Fruit fly (Drosophila melanogaster): ENCODE measurements around the gene Ubr1.

Gene Ubr1

dm6 chrX:16968148-16968823, at the start of gene Ubr1 (continued):
- TF ChIP-seq nerfin-1 (tag; optimal IDR thresholded peaks at IDR 0.05) (no peak), CG31365 (tag; optimal IDR thresholded peaks at IDR 0.05) (no peak), sens (GFP tag) (no peak), CG3163 (GFP tag; optimal IDR thresholded peaks at IDR 0.05) (peak; percentile 3), CG5245 (GFP tag; optimal IDR thresholded peaks at IDR 0.05) (no peak), CG11456 (GFP tag; IDR thresholded peaks at IDR 0.05) (no peak; the same call in 2 of the 3 replicates), CG34224 (GFP tag; IDR thresholded peaks at IDR 0.05; ENCODE audit: partially characterized antibody) (peak; percentile 92), Adf1 (GFP tag; IDR thresholded peaks at IDR 0.05) (no peak), CG10565 (GFP tag; optimal IDR thresholded peaks at IDR 0.05) (no peak), exex (tag; optimal IDR thresholded peaks at IDR 0.05) (peak; percentile 7), ind (GFP tag; optimal IDR thresholded peaks at IDR 0.05) (no peak), yki (optimal IDR thresholded peaks at IDR 0.05) (no peak), Oaz (GFP tag; IDR thresholded peaks at IDR 0.05) (no peak), onecut (GFP tag; IDR thresholded peaks at IDR 0.05) (0 out of 2 replicates have a peak, but pooled peaks have one; percentile 36), Hmx (GFP tag; optimal IDR thresholded peaks at IDR 0.05) (no peak), CG11560 (tag; IDR thresholded peaks at IDR 0.05) (no peak), Aef1 (GFP tag; IDR thresholded peaks at IDR 0.05) (no peak), dimm (GFP tag; IDR thresholded peaks at IDR 0.05) (no peak), Six4 (GFP tag; optimal IDR thresholded peaks at IDR 0.05) (no peak), CTCF (GFP tag; optimal IDR thresholded peaks at IDR 0.05) (peak; percentile 37), Ets65A (GFP tag) (peak; percentile 19), CG12219 (GFP tag; optimal IDR thresholded peaks at IDR 0.05) (no peak), croc (GFP tag; conservative IDR thresholded peaks at IDR 0.05) (no peak), CG10209 (GFP tag; optimal IDR thresholded peaks at IDR 0.05) (no peak), Hr3 (GFP tag; optimal IDR thresholded peaks at IDR 0.05) (no peak), dmrt99B (tag; optimal IDR thresholded peaks at IDR 0.05) (no peak), CG31441 (GFP tag; IDR thresholded peaks at IDR 0.05) (0 out of 2 replicates have a peak, but pooled peaks have one; percentile 23), CrebB (tag; optimal IDR thresholded peaks at IDR 0.05) (no peak), CG6272 (GFP tag; IDR thresholded peaks at IDR 0.05) (no peak), HLHmδ (GFP tag; optimal IDR thresholded peaks at IDR 0.05) (no peak), ttk (GFP tag; IDR thresholded peaks at IDR 0.05) (no peak), wor (GFP tag; IDR thresholded peaks at IDR 0.05) (no peak), Optix (GFP tag; IDR thresholded peaks at IDR 0.05) (no peak), usp (GFP tag; optimal IDR thresholded peaks at IDR 0.05) (no peak), CG4282 (GFP tag; optimal IDR thresholded peaks at IDR 0.05) (no peak), CG7556 (GFP tag; optimal IDR thresholded peaks at IDR 0.05) (no peak), CG6765 (GFP tag; optimal IDR thresholded peaks at IDR 0.05) (no peak), CHES-1-like (GFP tag; optimal IDR thresholded peaks at IDR 0.05) (no peak), nau (GFP tag; optimal IDR thresholded peaks at IDR 0.05) (no peak), Jarid2 (GFP tag; optimal IDR thresholded peaks at IDR 0.05) (peak; percentile 45), Sin3A (optimal IDR thresholded peaks at IDR 0.05) (peak; percentile 37), nom (GFP tag; optimal IDR thresholded peaks at IDR 0.05) (peak; percentile 97), Chrac-16 (GFP tag; optimal IDR thresholded peaks at IDR 0.05) (no peak), pb (GFP tag; optimal IDR thresholded peaks at IDR 0.05) (no peak), ase (GFP tag; IDR thresholded peaks at IDR 0.05) (no peak), Nf-YA (GFP tag; IDR thresholded peaks at IDR 0.05) (no peak), repo (GFP tag; optimal IDR thresholded peaks at IDR 0.05) (peak; percentile 8), CG12155 (GFP tag; optimal IDR thresholded peaks at IDR 0.05) (no peak), bbx (GFP tag; IDR thresholded peaks at IDR 0.05; ENCODE audit: partially characterized antibody) (peak; percentile 96), CG14441 (GFP tag; IDR thresholded peaks at IDR 0.05) (no peak), ab (GFP tag; optimal IDR thresholded peaks at IDR 0.05) (no peak), CG32772 (GFP tag; IDR thresholded peaks at IDR 0.05) (no peak), Mes4 (GFP tag; optimal IDR thresholded peaks at IDR 0.05) (no peak)

Data from whole organism, embryonic.